Worm (Caenorhabditis elegans): Measurements from ENCODE around the gene fbxa-214.

DNA sequence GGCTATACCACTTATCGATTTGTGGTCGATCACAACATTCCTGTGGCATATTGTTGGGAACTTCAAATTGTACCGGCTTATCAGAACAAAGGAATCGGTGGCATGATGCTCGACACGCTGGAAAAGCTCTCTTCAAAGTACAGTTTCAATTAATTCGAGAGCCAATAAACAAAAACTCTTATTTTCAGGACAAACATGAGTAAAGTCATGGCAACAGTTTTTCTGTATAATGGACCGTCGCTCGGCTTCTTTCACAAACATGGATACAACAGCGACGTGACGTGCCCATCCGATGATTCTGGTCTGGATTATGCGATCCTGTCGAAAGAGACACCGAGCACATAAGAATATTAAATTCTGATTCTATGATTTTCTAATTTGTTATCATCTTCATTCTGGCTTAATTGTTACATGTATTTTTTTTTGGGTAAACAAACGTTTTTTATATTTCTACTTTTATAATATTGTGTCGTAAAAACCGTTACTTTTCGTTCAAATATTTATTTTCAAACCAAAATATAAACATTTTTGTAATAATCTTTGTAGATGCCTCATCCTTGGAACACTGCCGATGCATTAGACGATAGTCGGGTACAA is 26.8 kb upstream of the fbxa-214 start, which contains the start of gene smut-1:
- TF ChIP-seq ZK546.5 (tag; optimal IDR thresholded peaks at IDR 0.05), result no peak
- TF ChIP-seq lsy-12 (tag; optimal IDR thresholded peaks at IDR 0.05), result no peak
